Worm (Caenorhabditis elegans) whole organism, young adult: ENCODE measurements around the gene cox-6B.

Source experiments
- B0035.1 ChIP-seq: sonication (generic microtip); optimal IDR thresholded peaks from 2 replicates; lab custom pipeline; 2016; ENCODE audit warnings: missing genetic modification characterization, mild to moderate bottlenecking, missing compliant biosample characterization, missing genotype, missing genetic modification reagents
- C06A6.2 ChIP-seq: fragments of 200-800 bp; sonication (Bioruptor generic); conservative IDR thresholded peaks from 2 replicates; pipeline ENCODE4 v1.3.6; 2022; ENCODE audit warnings: missing genetic modification characterization, missing compliant biosample characterization
- F55B11.4 ChIP-seq: sonication (generic microtip); optimal IDR thresholded peaks from 2 replicates; lab custom pipeline; 2016; ENCODE audit warnings: missing compliant biosample characterization, missing genetic modification characterization, borderline replicate concordance; ENCODE audit not compliant: insufficient read depth
- attf-6 ChIP-seq: fragments of 200-800 bp; sonication (Bioruptor generic); IDR thresholded peaks from 2 replicates; pipeline ENCODE4 v1.3.6; 2022; ENCODE audit warnings: missing genetic modification reagents, missing genetic modification characterization, missing compliant biosample characterization
- bed-1 ChIP-seq: fragments of 200-800 bp; sonication (Bioruptor generic); IDR thresholded peaks from 2 replicates; pipeline ENCODE4 v1.3.6; 2022; ENCODE audit warnings: missing genetic modification reagents, missing genetic modification characterization, missing compliant biosample characterization
- hlh-26 ChIP-seq: fragments of 200-800 bp; sonication (Bioruptor generic); conservative IDR thresholded peaks from 2 replicates; pipeline ENCODE4 v1.3.6; 2022; ENCODE audit warnings: missing genetic modification reagents, missing genetic modification characterization, missing compliant biosample characterization
- hsf-1 ChIP-seq: fragments of 200-800 bp; sonication (Bioruptor generic); IDR thresholded peaks from 2 replicates; pipeline ENCODE4 v1.3.6; 2022; ENCODE audit warnings: missing genetic modification reagents, missing genetic modification characterization, missing compliant biosample characterization
- let-526 ChIP-seq: fragments of 200-800 bp; sonication (Bioruptor generic); IDR thresholded peaks from 2 replicates; pipeline ENCODE4 v1.3.6; 2022; ENCODE audit warnings: missing genetic modification reagents, missing genetic modification characterization, missing compliant biosample characterization
- lsl-1 ChIP-seq: fragments of 200-800 bp; sonication (Bioruptor generic); optimal IDR thresholded peaks from 2 replicates; lab custom pipeline; 2018; ENCODE audit warnings: mild to moderate bottlenecking, missing genetic modification characterization, moderate library complexity, missing compliant biosample characterization
- madf-6 ChIP-seq: fragments of 200-800 bp; sonication (Bioruptor generic); IDR thresholded peaks from 2 replicates; pipeline ENCODE4 v1.3.6; 2022; ENCODE audit warnings: missing genetic modification reagents, missing genetic modification characterization, missing compliant biosample characterization
- mcd-1 ChIP-seq: fragments of 200-800 bp; sonication (Bioruptor generic); IDR thresholded peaks from 2 replicates; pipeline ENCODE4 v1.3.6; 2022; ENCODE audit warnings: missing genetic modification reagents, missing genetic modification characterization, missing compliant biosample characterization
- nfya-2 ChIP-seq: fragments of 200-800 bp; sonication (Bioruptor generic); IDR thresholded peaks from 2 replicates; pipeline ENCODE4 v1.3.6; 2022; ENCODE audit warnings: missing genetic modification reagents, missing genetic modification characterization, missing compliant biosample characterization
- pha-4 ChIP-seq: fragments of 150-350 bp; sonication (generic microtip); optimal IDR thresholded peaks from 2 replicates; lab custom pipeline; 2014; ENCODE audit warnings: missing biosample characterization, missing genetic modification reagents, missing genetic modification characterization
- ztf-26 ChIP-seq: sonication (generic microtip); optimal IDR thresholded peaks from 2 replicates; lab custom pipeline; 2017; ENCODE audit warnings: missing genetic modification characterization, missing compliant biosample characterization

cox-6B gene

DNA sequence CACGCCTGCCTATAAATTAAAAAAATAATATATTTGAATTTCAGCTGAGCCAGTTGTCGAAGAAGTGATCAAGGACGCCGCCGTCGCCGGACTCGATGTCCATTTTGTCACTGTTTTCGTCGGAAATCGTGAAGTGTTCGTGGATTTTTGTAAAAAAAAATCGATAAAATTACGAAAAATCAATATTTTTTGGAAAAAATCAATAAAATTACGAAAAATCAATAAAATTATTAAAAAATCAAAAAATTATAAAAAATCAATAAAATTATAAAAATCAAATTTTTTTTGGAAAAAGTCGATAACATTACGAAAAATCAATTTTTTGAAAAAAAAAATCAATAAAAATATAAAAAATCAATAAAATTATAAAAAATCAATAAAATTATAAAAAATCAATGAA is 135.5 kb downstream of the cox-6B start:
- TF ChIP-seq B0035.1 (tag; lab: Kevin White, UChicago) (no peak), hsf-1 (GFP tag; lab: Robert Waterston, UW) (no peak), hlh-26 (GFP tag; lab: Robert Waterston, UW) (no peak), let-526 (GFP tag; lab: Robert Waterston, UW) (no peak), ztf-26 (tag; lab: Kevin White, UChicago) (no peak), pha-4 (tag; lab: Kevin White, UChicago) (no peak), madf-6 (no peak), F55B11.4 (tag; lab: Kevin White, UChicago) (no peak)

DNA sequence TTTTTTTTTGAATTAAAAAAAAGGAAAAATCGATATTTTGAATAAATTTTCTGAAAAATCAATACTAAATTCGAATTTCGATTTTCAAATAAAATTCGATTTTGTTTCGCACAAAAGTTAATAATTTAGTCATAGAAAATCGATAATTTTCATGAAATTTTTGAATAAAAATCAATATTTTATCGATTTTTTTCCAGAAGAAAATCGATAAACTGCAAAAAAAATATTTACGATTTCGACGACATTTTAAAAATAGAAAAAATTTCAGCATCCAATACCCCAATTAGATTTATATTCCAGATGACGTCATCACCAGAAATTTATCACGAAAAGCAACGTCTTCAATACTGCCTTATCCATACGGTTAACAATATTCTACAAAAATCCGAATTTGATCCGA is 136.9 kb downstream of the cox-6B start, which contains the start of gene josd-1:
Gene josd-1, plus strand, starts transcription at position 301 of the 400 bp plus-strand sequence.
- TF ChIP-seq C06A6.2 (GFP tag; lab: Robert Waterston, UW) (no peak), bed-1 (GFP tag; lab: Robert Waterston, UW) (no peak), attf-6 (GFP tag; lab: Robert Waterston, UW) (no peak), nfya-2 (GFP tag; lab: Robert Waterston, UW) (no peak), lsl-1 (GFP tag; lab: Kevin White, UChicago) (no peak), mcd-1 (no peak)
